Worm (Caenorhabditis elegans): ENCODE data around the gene srd-29.

ce11 chrV:7624652-7625051 is 10.9 kb upstream of the srd-29 start, which contains the start of gene grsp-4:
- TF ChIP-seq fkh-10 (GFP tag; optimal IDR thresholded peaks at IDR 0.05) (no peak), unc-39 (tag; optimal IDR thresholded peaks at IDR 0.05) (no peak), fos-1 (tag; optimal IDR thresholded peaks at IDR 0.05) (no peak), jun-1 (tag; optimal IDR thresholded peaks at IDR 0.05) (no peak), lsy-2 (tag; optimal IDR thresholded peaks at IDR 0.05) (no peak), tag-97 (GFP tag; IDR thresholded peaks at IDR 0.05) (no peak), ztf-11 (tag; optimal IDR thresholded peaks at IDR 0.05) (no peak), dmd-6 (GFP tag; IDR thresholded peaks at IDR 0.05) (no peak), aha-1 (tag) (peak; percentile 6), nhr-42 (GFP tag; IDR thresholded peaks at IDR 0.05) (no peak)
